Worm (Caenorhabditis elegans): ENCODE data around the gene Y19D2B.1.
"Not testable (repeated sequence)": the region's sequence is repeated elsewhere in the genome, so short reads cannot be mapped to it uniquely, and the experiment has no call there.

Gene Y19D2B.1

DNA sequence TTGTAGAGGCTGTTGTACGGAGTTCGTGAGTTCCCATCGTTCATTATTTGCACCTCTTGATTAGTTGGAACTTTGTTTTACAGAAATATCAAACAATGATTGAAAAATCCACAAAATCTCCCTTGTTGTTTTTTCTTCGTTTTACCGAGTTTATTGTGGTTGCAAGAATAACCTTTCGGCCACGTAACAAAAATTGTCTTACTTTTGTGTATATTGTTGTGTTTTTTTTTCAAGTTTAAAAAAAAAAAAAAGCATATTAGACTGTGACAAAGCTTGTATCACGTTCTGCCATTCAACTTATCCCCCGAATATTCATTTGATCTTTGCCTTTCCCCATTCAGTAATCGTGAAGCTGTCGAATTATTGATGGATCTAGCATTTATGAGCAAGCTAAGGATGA lies 5.6 kb downstream of the Y19D2B.1 start, which contains the start of gene F44F4.10:
Gene F44F4.10 (minus strand): TSS at position 101 of the 400 bp plus-strand sequence.
- TF ChIP-seq F13C5.2 (tag; optimal IDR thresholded peaks at IDR 0.05) (no peak), ceh-36 (tag; optimal IDR thresholded peaks at IDR 0.05) (no peak), tbx-11 (GFP tag; IDR thresholded peaks at IDR 0.05) (no peak), hnd-1 (tag; optimal IDR thresholded peaks at IDR 0.05) (no peak), tbx-37 (GFP tag; conservative IDR thresholded peaks at IDR 0.05) (no peak), ceh-13 (GFP tag; optimal IDR thresholded peaks at IDR 0.05) (no peak), flt-1 (GFP tag; IDR thresholded peaks at IDR 0.05) (no peak), sea-1 (GFP tag; conservative IDR thresholded peaks at IDR 0.05) (no peak), tra-4 (tag; optimal IDR thresholded peaks at IDR 0.05) (no peak)

DNA sequence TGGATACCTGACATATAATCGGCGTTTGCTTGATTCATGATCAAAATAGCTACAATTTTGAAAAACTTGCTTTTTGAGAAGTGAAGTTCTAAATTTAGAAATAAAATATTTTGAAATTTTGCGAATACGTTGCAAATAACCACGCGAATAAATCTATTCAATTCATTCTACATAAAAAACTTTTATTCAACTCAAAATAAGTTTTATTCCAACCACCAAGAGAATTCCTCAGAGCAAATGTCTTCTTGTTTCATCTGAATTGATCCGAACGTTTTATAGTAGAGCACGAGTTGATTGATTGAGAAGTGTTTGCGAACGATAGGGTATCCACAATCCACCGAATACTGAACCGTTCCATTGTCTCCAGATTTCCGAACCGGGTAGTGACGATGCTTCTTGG lies 7.0 kb downstream of the Y19D2B.1 start, which contains the start of gene F44F4.9:
Gene F44F4.9 (minus strand): TSS at position 101 of the 400 bp plus-strand sequence.
- TF ChIP-seq scrt-1 (GFP tag; IDR thresholded peaks at IDR 0.05) (no peak), hnd-1 (tag; optimal IDR thresholded peaks at IDR 0.05) (no peak), pes-1 (GFP tag; IDR thresholded peaks at IDR 0.05) (no peak), hmbx-1 (tag; optimal IDR thresholded peaks at IDR 0.05) (no peak), ceh-13 (GFP tag; optimal IDR thresholded peaks at IDR 0.05) (no peak), flt-1 (GFP tag; IDR thresholded peaks at IDR 0.05) (no peak), tbx-11 (GFP tag; IDR thresholded peaks at IDR 0.05) (no peak), ceh-36 (tag; optimal IDR thresholded peaks at IDR 0.05) (no peak), hmg-4 (GFP tag; optimal IDR thresholded peaks at IDR 0.05) (no peak), B0310.2 (tag; optimal IDR thresholded peaks at IDR 0.05) (no peak), tra-4 (tag; optimal IDR thresholded peaks at IDR 0.05) (no peak), ets-7 (tag; optimal IDR thresholded peaks at IDR 0.05) (no peak), tbx-37 (GFP tag; conservative IDR thresholded peaks at IDR 0.05) (no peak), ama-1 (optimal IDR thresholded peaks at IDR 0.05) (no peak), aly-1 (tag; optimal IDR thresholded peaks at IDR 0.05) (no peak), F13C5.2 (tag; optimal IDR thresholded peaks at IDR 0.05) (no peak)

DNA sequence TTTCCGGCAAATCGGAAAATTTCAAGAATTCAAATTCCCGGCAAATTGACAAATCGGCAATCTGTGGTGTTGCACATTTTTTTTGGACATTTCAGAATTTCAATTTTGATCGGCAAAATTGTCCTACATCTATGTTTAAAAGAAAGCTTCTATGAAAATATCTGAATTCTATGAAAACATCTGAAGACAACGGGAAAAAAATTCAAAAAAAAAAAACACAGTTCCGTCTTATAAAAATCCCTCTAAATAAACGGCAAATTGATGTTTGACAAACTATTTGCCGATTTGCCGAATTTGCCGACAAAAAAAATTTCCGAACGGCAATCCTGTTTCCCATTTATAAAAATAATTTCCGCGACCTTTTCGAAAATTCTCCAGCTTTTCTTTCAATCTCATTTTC lies 8.4 kb downstream of the Y19D2B.1 start, which contains the start of gene F44F4.15:
Gene F44F4.15 (plus strand): TSS at position 301 of the 400 bp plus-strand sequence.
- no peak for TF ChIP-seq ceh-36 (tag; optimal IDR thresholded peaks at IDR 0.05)
- no peak for TF ChIP-seq pes-1 (GFP tag; IDR thresholded peaks at IDR 0.05)
- no peak for TF ChIP-seq tbx-11 (GFP tag; IDR thresholded peaks at IDR 0.05)
- no peak for TF ChIP-seq tra-4 (tag; optimal IDR thresholded peaks at IDR 0.05)
- TF ChIP-seq hmg-4 (GFP tag; optimal IDR thresholded peaks at IDR 0.05) = no peak
- no peak for TF ChIP-seq hnd-1 (tag; optimal IDR thresholded peaks at IDR 0.05)
- TF ChIP-seq scrt-1 (GFP tag; IDR thresholded peaks at IDR 0.05) = no peak
- TF ChIP-seq F13C5.2 (tag; optimal IDR thresholded peaks at IDR 0.05) = no peak
- TF ChIP-seq ama-1 (optimal IDR thresholded peaks at IDR 0.05) = no peak

ce11 chrII:10912995-10913394 lies 9.8 kb downstream of the Y19D2B.1 start:
- no peak for TF ChIP-seq tbx-37 (GFP tag; conservative IDR thresholded peaks at IDR 0.05)
- no peak for TF ChIP-seq aly-1 (tag; optimal IDR thresholded peaks at IDR 0.05)
- no peak for TF ChIP-seq ets-7 (tag; optimal IDR thresholded peaks at IDR 0.05)
- TF ChIP-seq ceh-13 (GFP tag; optimal IDR thresholded peaks at IDR 0.05) = no peak
- TF ChIP-seq hmg-4 (GFP tag; optimal IDR thresholded peaks at IDR 0.05) = no peak
- TF ChIP-seq F13C5.2 (tag; optimal IDR thresholded peaks at IDR 0.05) = no peak
- no peak for TF ChIP-seq flt-1 (GFP tag; IDR thresholded peaks at IDR 0.05)
- no peak for TF ChIP-seq scrt-1 (GFP tag; IDR thresholded peaks at IDR 0.05)
- no peak for TF ChIP-seq hmbx-1 (tag; optimal IDR thresholded peaks at IDR 0.05)
- no peak for TF ChIP-seq tra-4 (tag; optimal IDR thresholded peaks at IDR 0.05)
- TF ChIP-seq ama-1 (optimal IDR thresholded peaks at IDR 0.05) = no peak
- TF ChIP-seq tbx-11 (GFP tag; IDR thresholded peaks at IDR 0.05) = no peak
- TF ChIP-seq hnd-1 (tag; optimal IDR thresholded peaks at IDR 0.05) = no peak
- no peak for TF ChIP-seq pes-1 (GFP tag; IDR thresholded peaks at IDR 0.05)
- no peak for TF ChIP-seq ceh-36 (tag; optimal IDR thresholded peaks at IDR 0.05)

ce11 chrII:10910219-10910618 lies 12.6 kb downstream of the Y19D2B.1 start, which contains the start of gene sra-11:
Gene sra-11, minus strand, starts transcription at chrII:10910319.
- TF ChIP-seq flt-1 (GFP tag; IDR thresholded peaks at IDR 0.05) (no peak), tra-4 (tag; optimal IDR thresholded peaks at IDR 0.05) (no peak), hnd-1 (tag; optimal IDR thresholded peaks at IDR 0.05) (no peak), ceh-36 (tag; optimal IDR thresholded peaks at IDR 0.05) (no peak), pes-1 (GFP tag; IDR thresholded peaks at IDR 0.05) (no peak), hmg-4 (GFP tag; optimal IDR thresholded peaks at IDR 0.05) (no peak), sea-1 (GFP tag; conservative IDR thresholded peaks at IDR 0.05) (no peak), tbx-37 (GFP tag; conservative IDR thresholded peaks at IDR 0.05) (no peak), ama-1 (optimal IDR thresholded peaks at IDR 0.05) (no peak), F13C5.2 (tag; optimal IDR thresholded peaks at IDR 0.05) (no peak), scrt-1 (GFP tag; IDR thresholded peaks at IDR 0.05) (no peak), ceh-13 (GFP tag; optimal IDR thresholded peaks at IDR 0.05) (no peak), aly-1 (tag; optimal IDR thresholded peaks at IDR 0.05) (no peak), tbx-11 (GFP tag; IDR thresholded peaks at IDR 0.05) (no peak), B0310.2 (tag; optimal IDR thresholded peaks at IDR 0.05) (no peak), hmbx-1 (tag; optimal IDR thresholded peaks at IDR 0.05) (no peak), ets-7 (tag; optimal IDR thresholded peaks at IDR 0.05) (no peak)

ce11 chrII:10904379-10904778 lies 18.4 kb downstream of the Y19D2B.1 start, which contains the start of gene sra-12:
Gene sra-12, minus strand, starts transcription at chrII:10904479.
- not testable (repeated sequence) for TF ChIP-seq hmg-4 (GFP tag; optimal IDR thresholded peaks at IDR 0.05); ama-1 (optimal IDR thresholded peaks at IDR 0.05); F13C5.2 (tag; optimal IDR thresholded peaks at IDR 0.05)

- no peak for TF ChIP-seq aly-1 (tag; optimal IDR thresholded peaks at IDR 0.05)
- no peak for TF ChIP-seq scrt-1 (GFP tag; IDR thresholded peaks at IDR 0.05)
- no peak for TF ChIP-seq F13C5.2 (tag; optimal IDR thresholded peaks at IDR 0.05)
- TF ChIP-seq sea-1 (GFP tag; conservative IDR thresholded peaks at IDR 0.05) = no peak
- TF ChIP-seq hmbx-1 (tag; optimal IDR thresholded peaks at IDR 0.05) = no peak
Observed at ce11 chrII:10902104-10902503, 20.7 kb downstream of the Y19D2B.1 start, which contains the start of gene gly-1. Gene gly-1, minus strand, starts transcription at chrII:10902204.

DNA sequence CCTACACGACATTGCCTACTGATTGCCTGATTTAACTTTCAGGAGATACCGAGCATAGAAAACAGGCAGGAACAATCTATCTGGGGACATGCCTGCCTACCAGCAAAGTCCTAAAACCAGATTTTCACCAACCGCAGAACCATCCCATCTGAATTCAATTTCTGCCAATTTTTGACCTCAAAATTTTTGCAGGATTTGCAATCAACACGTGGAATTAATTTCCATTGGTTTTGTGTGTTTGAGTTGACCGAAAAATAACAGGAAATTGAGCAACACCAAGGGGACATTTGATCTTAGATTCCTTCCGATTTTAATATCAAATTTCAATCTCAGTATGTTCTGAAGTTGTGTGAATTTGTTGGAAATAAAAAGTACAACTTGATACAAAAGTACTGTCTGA lies 23.8 kb downstream of the Y19D2B.1 start:
- TF ChIP-seq hmbx-1 (tag; optimal IDR thresholded peaks at IDR 0.05) = no peak
- no peak for TF ChIP-seq ama-1 (optimal IDR thresholded peaks at IDR 0.05)
- no peak for TF ChIP-seq B0310.2 (tag; optimal IDR thresholded peaks at IDR 0.05)
- TF ChIP-seq aly-1 (tag; optimal IDR thresholded peaks at IDR 0.05) = no peak
- TF ChIP-seq F13C5.2 (tag; optimal IDR thresholded peaks at IDR 0.05) = no peak
- TF ChIP-seq scrt-1 (GFP tag; IDR thresholded peaks at IDR 0.05) = no peak
- TF ChIP-seq sea-1 (GFP tag; conservative IDR thresholded peaks at IDR 0.05) = no peak
- TF ChIP-seq tbx-11 (GFP tag; IDR thresholded peaks at IDR 0.05) = no peak

Data from whole organism, early embryonic.